Worm (Caenorhabditis elegans): ENCODE data around the gene C08F8.15.
"Not testable (repeated sequence)": the region's sequence is repeated elsewhere in the genome, so short reads cannot be mapped to it uniquely, and the experiment has no call there.

The C08F8.15 gene

DNA sequence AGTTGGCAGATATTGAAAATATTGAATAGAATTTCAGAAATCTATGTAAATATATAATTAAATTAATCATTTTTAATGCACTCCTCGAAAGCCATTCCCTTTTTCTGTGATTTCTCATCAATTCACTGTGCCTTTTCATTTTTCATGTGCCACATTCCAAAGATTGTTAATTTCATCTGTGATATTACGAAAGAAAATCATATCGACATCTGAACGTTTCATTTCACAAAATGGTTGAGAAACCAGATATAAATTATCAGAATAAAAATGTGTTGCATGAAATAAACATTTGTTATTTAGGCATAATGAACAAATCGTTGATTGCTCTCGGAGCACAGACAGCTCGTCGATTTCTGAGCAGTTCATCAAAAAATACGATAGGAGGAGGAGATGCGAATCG lies 23.4 kb upstream of the C08F8.15 start, which contains the start of gene nuaf-3:
Gene nuaf-3 (plus strand): TSS at position 301 of the 400 bp plus-strand sequence.
- TF ChIP-seq ztf-1 (GFP tag; conservative IDR thresholded peaks at IDR 0.05) = no peak
- TF ChIP-seq blmp-1 (tag; optimal IDR thresholded peaks at IDR 0.05; ENCODE audit: insufficient read depth) = no peak
- no peak for TF ChIP-seq nhr-77 (tag; optimal IDR thresholded peaks at IDR 0.05)
- TF ChIP-seq nhr-10 (tag; optimal IDR thresholded peaks at IDR 0.05) = no peak
- no peak for TF ChIP-seq nhr-237 (tag; optimal IDR thresholded peaks at IDR 0.05)
- TF ChIP-seq nhr-25 (tag; optimal IDR thresholded peaks at IDR 0.05) = no peak
- no peak for TF ChIP-seq aly-2 (tag; optimal IDR thresholded peaks at IDR 0.05)
- TF ChIP-seq ceh-16 (tag; optimal IDR thresholded peaks at IDR 0.05) = no peak
- no peak for TF ChIP-seq C34F6.9 (tag; optimal IDR thresholded peaks at IDR 0.05)

DNA sequence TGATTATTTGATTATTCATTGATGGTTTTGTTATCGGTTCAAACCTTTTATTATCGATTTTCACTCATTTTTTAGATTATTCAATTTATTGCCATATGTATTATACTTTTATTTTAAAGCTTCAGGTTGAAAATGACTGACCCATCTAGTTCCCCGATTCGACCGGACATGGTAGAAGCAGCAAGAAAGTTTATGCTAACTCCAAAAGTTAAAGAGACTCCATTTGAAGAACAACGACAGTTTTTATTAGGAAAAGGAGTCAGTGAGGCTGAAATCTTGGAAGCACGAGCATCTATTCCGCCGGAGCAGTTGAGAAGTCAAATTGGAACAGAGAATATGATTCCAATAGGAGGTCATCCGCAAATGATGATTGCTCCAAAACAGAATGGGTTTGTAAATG lies 22.4 kb upstream of the C08F8.15 start, which contains the start of gene prx-14:
Gene prx-14 (plus strand): TSS at position 120 of the 400 bp plus-strand sequence.
- TF ChIP-seq ama-1 (optimal IDR thresholded peaks at IDR 0.05) (no peak), fos-1 (tag; optimal IDR thresholded peaks at IDR 0.05) (peak; percentile 30), mab-5 (tag; optimal IDR thresholded peaks at IDR 0.05) (no peak)

DNA sequence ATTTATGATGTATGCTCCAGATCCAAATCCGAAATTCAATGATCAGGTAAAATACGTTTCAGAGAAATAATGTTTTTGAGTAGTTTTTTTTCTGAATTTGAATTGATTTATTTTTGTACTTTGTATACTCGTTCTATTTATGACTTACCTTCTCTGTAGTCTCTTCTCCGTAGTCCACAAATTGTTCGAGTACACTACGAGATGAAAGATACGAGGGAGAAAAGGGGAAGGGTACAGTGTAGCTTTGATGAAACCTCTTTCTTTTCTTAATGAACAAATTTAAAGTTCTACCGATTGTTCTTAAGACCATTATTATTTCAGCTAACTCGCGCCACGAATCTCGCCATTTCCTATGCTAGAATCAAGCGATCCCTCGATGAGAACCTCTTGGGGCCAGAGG lies 19.5 kb upstream of the C08F8.15 start:
- no peak for TF ChIP-seq sem-4 (tag; optimal IDR thresholded peaks at IDR 0.05)
- TF ChIP-seq fos-1 (tag; optimal IDR thresholded peaks at IDR 0.05) = peak; percentile 0
- TF ChIP-seq crh-2 (tag; optimal IDR thresholded peaks at IDR 0.05) = peak; percentile 6
- TF ChIP-seq nhr-25 (tag; optimal IDR thresholded peaks at IDR 0.05) = no peak
- TF ChIP-seq mbf-1 (tag; optimal IDR thresholded peaks at IDR 0.05) = no peak
- no peak for TF ChIP-seq elt-1 (tag; optimal IDR thresholded peaks at IDR 0.05)
- no peak for TF ChIP-seq blmp-1 (tag; optimal IDR thresholded peaks at IDR 0.05; ENCODE audit: insufficient read depth)
- no peak for TF ChIP-seq mab-5 (tag; optimal IDR thresholded peaks at IDR 0.05)
- TF ChIP-seq lin-39 (tag; optimal IDR thresholded peaks at IDR 0.05) = no peak

DNA sequence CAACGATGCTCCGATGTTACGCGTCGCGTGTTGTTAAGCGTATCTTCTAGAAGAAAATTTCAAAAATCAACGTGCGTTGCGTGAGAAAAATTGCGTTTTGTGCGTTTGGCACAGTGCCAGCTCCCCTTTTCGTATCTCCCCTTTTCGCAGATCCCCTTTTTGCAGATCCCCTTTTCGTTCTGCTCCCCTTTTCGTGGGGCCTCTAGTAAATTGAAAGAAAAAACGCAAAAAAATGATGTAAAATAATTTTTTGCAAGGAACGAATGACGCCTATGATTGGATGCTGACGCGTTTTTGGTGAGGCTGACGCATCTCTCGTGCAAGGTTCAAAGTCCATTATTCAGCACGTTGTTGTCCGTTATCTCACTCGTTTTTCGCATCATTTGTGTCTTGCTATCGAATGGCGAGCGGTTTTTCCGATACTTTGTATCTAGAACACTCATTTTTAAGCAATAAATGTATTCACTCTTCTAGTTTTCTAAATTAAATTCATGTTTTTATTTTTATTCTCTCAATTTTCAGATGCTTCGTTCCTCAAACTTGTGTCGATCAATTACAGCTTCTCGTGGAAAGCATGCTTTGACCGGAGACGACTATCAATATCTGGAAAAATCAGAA lies 18.6 kb upstream of the C08F8.15 start, which contains the start of gene cpt-2:
Gene cpt-2 (plus strand): TSS at position 523 of the 618 bp plus-strand sequence.
- TF ChIP-seq lin-11 (tag; optimal IDR thresholded peaks at IDR 0.05) (peak; percentile 46), nhr-25 (tag; optimal IDR thresholded peaks at IDR 0.05) (peak; percentile 82), nhr-12 (tag; optimal IDR thresholded peaks at IDR 0.05) (peak; percentile 30), ZK546.5 (tag; optimal IDR thresholded peaks at IDR 0.05) (peak; percentile 37), C34F6.9 (tag; optimal IDR thresholded peaks at IDR 0.05) (peak; percentile 88), F13H6.1 (tag; optimal IDR thresholded peaks at IDR 0.05) (peak; percentile 82), R02D3.7 (tag; optimal IDR thresholded peaks at IDR 0.05) (peak; percentile 40), unc-55 (GFP tag; optimal IDR thresholded peaks at IDR 0.05) (peak; percentile 90), sem-4 (tag; optimal IDR thresholded peaks at IDR 0.05) (peak; percentile 49), sma-9 (GFP tag; optimal IDR thresholded peaks at IDR 0.05) (peak; percentile 95), lsy-2 (tag; optimal IDR thresholded peaks at IDR 0.05) (peak; percentile 88 to 92), fos-1 (tag; optimal IDR thresholded peaks at IDR 0.05) (peak; percentile 86), zag-1 (tag; optimal IDR thresholded peaks at IDR 0.05) (peak; percentile 92), gmeb-1 (tag; optimal IDR thresholded peaks at IDR 0.05) (peak; percentile 87), mdl-1 (tag; optimal IDR thresholded peaks at IDR 0.05) (peak in 1 of 2 experiments; percentile 76), lin-13 (GFP tag; optimal IDR thresholded peaks at IDR 0.05) (peak; percentile 84), egl-27 (tag; optimal IDR thresholded peaks at IDR 0.05) (peak; percentile 70), nhr-77 (tag; optimal IDR thresholded peaks at IDR 0.05) (peak; percentile 16), mab-5 (tag; optimal IDR thresholded peaks at IDR 0.05) (peak; percentile 71), ama-1 (optimal IDR thresholded peaks at IDR 0.05) (peak; percentile 50), blmp-1 (tag; optimal IDR thresholded peaks at IDR 0.05; ENCODE audit: insufficient read depth) (peak; percentile 46), nhr-129 (tag; optimal IDR thresholded peaks at IDR 0.05) (peak; percentile 86), snpc-4 (tag; optimal IDR thresholded peaks at IDR 0.05) (peak; percentile 16), nhr-10 (tag; optimal IDR thresholded peaks at IDR 0.05) (peak; percentile 58), nhr-21 (tag; optimal IDR thresholded peaks at IDR 0.05) (peak; percentile 91), sma-3 (GFP tag; optimal IDR thresholded peaks at IDR 0.05) (peak; percentile 81), nhr-6 (tag; optimal IDR thresholded peaks at IDR 0.05) (peak; percentile 77), crh-2 (tag; optimal IDR thresholded peaks at IDR 0.05) (peak; percentile 84)
- not testable (repeated sequence) for TF ChIP-seq sma-9 (tag; optimal IDR thresholded peaks at IDR 0.05)
